Worm (Caenorhabditis elegans) whole organism, L4 larva: ENCODE measurements around the gene rig-4.

Experiments used
- D1046.2 ChIP-seq: fragments of 200-800 bp; sonication (Bioruptor generic); IDR thresholded peaks from 2 replicates; pipeline ENCODE4 v1.3.6; 2022; ENCODE audit warnings: missing genetic modification characterization, missing compliant biosample characterization
- F26F4.8 ChIP-seq: fragments of 200-800 bp; sonication (Bioruptor generic); conservative IDR thresholded peaks from 2 replicates; pipeline ENCODE4 v1.3.6; 2022; ENCODE audit warnings: missing genetic modification characterization, missing compliant biosample characterization
- F37D6.2 ChIP-seq: sonication (generic microtip); optimal IDR thresholded peaks from 2 replicates; lab custom pipeline; 2016; ENCODE audit warnings: mild to moderate bottlenecking, missing genetic modification characterization, missing compliant biosample characterization
- F49E8.2 ChIP-seq: sonication (generic microtip); optimal IDR thresholded peaks from 2 replicates; lab custom pipeline; 2016; ENCODE audit warnings: missing compliant biosample characterization, mild to moderate bottlenecking, missing genetic modification characterization, borderline replicate concordance
- T26A8.4 ChIP-seq: fragments of 200-800 bp; sonication (Bioruptor generic); IDR thresholded peaks from 2 replicates; pipeline ENCODE4 v1.3.6; 2022; ENCODE audit warnings: missing genetic modification characterization, missing compliant biosample characterization
- Y105C5A.15 ChIP-seq: fragments of 200-800 bp; sonication (Bioruptor generic); IDR thresholded peaks from 2 replicates; pipeline ENCODE4 v1.3.6; 2022; ENCODE audit warnings: missing genetic modification characterization, missing compliant biosample characterization
- Y48G9A.11 ChIP-seq: fragments of 200-800 bp; sonication (Bioruptor generic); IDR thresholded peaks from 2 replicates; pipeline ENCODE4 v1.3.6; 2022; ENCODE audit warnings: missing genetic modification reagents, missing genetic modification characterization, missing compliant biosample characterization
- Y5F2A.4 ChIP-seq: fragments of 200-800 bp; sonication (Bioruptor generic); optimal IDR thresholded peaks from 2 replicates; lab custom pipeline; 2018; ENCODE audit warnings: mild to moderate bottlenecking, missing genetic modification characterization, missing compliant biosample characterization
- Y75B8A.6 ChIP-seq: fragments of 200-800 bp; sonication (Bioruptor generic); IDR thresholded peaks from 2 replicates; pipeline ENCODE4 v1.3.6; 2022; ENCODE audit warnings: missing genetic modification reagents, missing genetic modification characterization, missing compliant biosample characterization
- aha-1 ChIP-seq: fragments of 150-350 bp; peaks from one replicate; lab custom pipeline; 2014; ENCODE audit warnings: missing biosample characterization, missing genetic modification characterization
- aly-2 ChIP-seq: sonication (generic microtip); optimal IDR thresholded peaks from 2 replicates; lab custom pipeline; 2018; ENCODE audit warnings: missing biosample characterization, missing genetic modification characterization
- ama-1 ChIP-seq: fragments of 150-350 bp; optimal IDR thresholded peaks from 2 replicates; lab custom pipeline; 2014; ENCODE audit warnings: inconsistent platforms, mixed read lengths
- arid-1 ChIP-seq: fragments of 200-800 bp; sonication (Bioruptor generic); conservative IDR thresholded peaks from 2 replicates; pipeline ENCODE4 v1.3.6; 2022; ENCODE audit warnings: missing genetic modification reagents, missing genetic modification characterization, missing compliant biosample characterization
- ceh-20 ChIP-seq: fragments of 200-800 bp; sonication (Bioruptor generic); IDR thresholded peaks from 2 replicates; pipeline ENCODE4 v1.3.6; 2022; ENCODE audit warnings: missing genetic modification reagents, missing genetic modification characterization, missing compliant biosample characterization
- ceh-28 ChIP-seq: fragments of 150-350 bp; optimal IDR thresholded peaks from 2 replicates; lab custom pipeline; 2014; ENCODE audit warnings: missing biosample characterization, missing genetic modification reagents, missing genetic modification characterization
- ceh-62 ChIP-seq: sonication (generic microtip); optimal IDR thresholded peaks from 2 replicates; lab custom pipeline; 2017; ENCODE audit warnings: missing biosample characterization, missing genetic modification characterization
- cey-2 ChIP-seq: sonication (generic microtip); optimal IDR thresholded peaks from 3 replicates; lab custom pipeline; 2017; ENCODE audit warnings: missing genetic modification characterization, mild to moderate bottlenecking, missing compliant biosample characterization, antibody characterized with exemption, borderline replicate concordance; ENCODE audit not compliant: insufficient read depth
- ctbp-1 ChIP-seq: fragments of 200-800 bp; sonication (Bioruptor generic); IDR thresholded peaks from 2 replicates; pipeline ENCODE4 v1.3.6; 2022; ENCODE audit warnings: missing genetic modification reagents, missing genetic modification characterization, missing compliant biosample characterization
- daf-19 ChIP-seq: fragments of 200-800 bp; sonication (Bioruptor generic); conservative IDR thresholded peaks from 2 replicates; pipeline ENCODE4 v1.3.6; 2022; ENCODE audit warnings: missing genetic modification characterization, missing compliant biosample characterization
- dmd-8 ChIP-seq: fragments of 200-800 bp; sonication (Bioruptor generic); IDR thresholded peaks from 2 replicates; pipeline ENCODE4 v1.3.6; 2022; ENCODE audit warnings: missing genetic modification characterization, missing compliant biosample characterization
- duxl-1 ChIP-seq: sonication (generic microtip); optimal IDR thresholded peaks from 2 replicates; lab custom pipeline; 2016; ENCODE audit warnings: mild to moderate bottlenecking, missing genetic modification characterization, moderate library complexity, missing compliant biosample characterization; ENCODE audit not compliant: poor library complexity
- gei-8 ChIP-seq: fragments of 200-800 bp; sonication (Bioruptor generic); optimal IDR thresholded peaks from 2 replicates; lab custom pipeline; 2018; ENCODE audit warnings: mild to moderate bottlenecking, missing genetic modification characterization, missing compliant biosample characterization
- hlh-11 ChIP-seq: fragments of 200-800 bp; sonication (Bioruptor generic); optimal IDR thresholded peaks from 2 replicates; lab custom pipeline; 2018; ENCODE audit warnings: mild to moderate bottlenecking, missing genetic modification characterization, missing compliant biosample characterization
- jun-1 ChIP-seq: fragments of 150-350 bp; optimal IDR thresholded peaks from 2 replicates; lab custom pipeline; 2014; ENCODE audit warnings: missing biosample characterization, missing genetic modification reagents, missing genetic modification characterization
- lin-13 ChIP-seq: fragments of 150-350 bp; optimal IDR thresholded peaks from 2 replicates; lab custom pipeline; 2014; ENCODE audit warnings: missing biosample characterization, missing genetic modification reagents, missing genetic modification characterization
- lin-38 ChIP-seq: fragments of 200-800 bp; sonication (Bioruptor generic); IDR thresholded peaks from 2 replicates; pipeline ENCODE4 v1.3.6; 2022; ENCODE audit warnings: missing genetic modification reagents, missing genetic modification characterization, missing compliant biosample characterization
- lin-39 ChIP-seq: fragments of 150-350 bp; optimal IDR thresholded peaks from 2 replicates; lab custom pipeline; 2014; ENCODE audit warnings: missing biosample characterization, missing genetic modification reagents, missing genetic modification characterization
- lir-3 ChIP-seq: sonication (generic microtip); optimal IDR thresholded peaks from 2 replicates; lab custom pipeline; 2016; ENCODE audit warnings: mild to moderate bottlenecking, missing genetic modification characterization, missing compliant biosample characterization
- mdl-1 ChIP-seq, 2 experiments: fragments of 150-350 bp in 1 of 2; sonication (generic microtip) in 1 of 2; optimal IDR thresholded peaks; 2 replicates each; lab custom pipeline; 2014 to 2017; ENCODE audit warnings: missing biosample characterization in 2 of 2, missing genetic modification characterization in 2 of 2
- mes-2 ChIP-seq: sonication (generic microtip); optimal IDR thresholded peaks from 2 replicates; lab custom pipeline; 2016; ENCODE audit warnings: missing genotype, mild to moderate bottlenecking, missing genetic modification characterization, missing compliant biosample characterization; ENCODE audit not compliant: poor library complexity, severe bottlenecking
- nhr-28 ChIP-seq: fragments of 150-350 bp; optimal IDR thresholded peaks from 2 replicates; lab custom pipeline; 2014; ENCODE audit warnings: missing biosample characterization, missing genetic modification characterization
- nhr-41 ChIP-seq: fragments of 200-800 bp; sonication (Bioruptor generic); IDR thresholded peaks from 2 replicates; pipeline ENCODE4 v1.3.6; 2022; ENCODE audit warnings: missing genetic modification reagents, missing genetic modification characterization, missing compliant biosample characterization
- nhr-42 ChIP-seq: fragments of 200-800 bp; sonication (Bioruptor generic); IDR thresholded peaks from 2 replicates; pipeline ENCODE4 v1.3.6; 2022; ENCODE audit warnings: missing genetic modification characterization, missing compliant biosample characterization
- nhr-76 ChIP-seq: fragments of 150-350 bp; optimal IDR thresholded peaks from 2 replicates; lab custom pipeline; 2014; ENCODE audit warnings: missing biosample characterization, missing genetic modification characterization
- nhr-77 ChIP-seq: fragments of 150-350 bp; optimal IDR thresholded peaks from 2 replicates; lab custom pipeline; 2014; ENCODE audit warnings: missing biosample characterization, missing genetic modification characterization
- pha-4 ChIP-seq, 2 experiments: fragments of 150-350 bp in 1 of 2; fragments of 200-800 bp in 1 of 2; sonication (Bioruptor generic) in 1 of 2; IDR thresholded peaks in 1 of 2; optimal IDR thresholded peaks in 1 of 2; 2 replicates each; pipeline versions ENCODE4 v1.3.6 to Lab custom; 2014 to 2022; ENCODE audit warnings: missing genetic modification characterization in 2 of 2, missing genetic modification reagents in 2 of 2, missing biosample characterization in 1 of 2, missing compliant biosample characterization in 1 of 2
- saeg-2 ChIP-seq: fragments of 200-800 bp; sonication (Bioruptor generic); IDR thresholded peaks from 2 replicates; pipeline ENCODE4 v1.3.6; 2022; ENCODE audit warnings: missing genetic modification reagents, missing genetic modification characterization, missing compliant biosample characterization
- skn-1 ChIP-seq: fragments of 150-350 bp; optimal IDR thresholded peaks from 2 replicates; lab custom pipeline; 2014; ENCODE audit warnings: missing biosample characterization, missing genetic modification characterization
- snpc-1.2 ChIP-seq: fragments of 200-800 bp; sonication (Bioruptor generic); IDR thresholded peaks from 2 replicates; pipeline ENCODE4 v1.3.6; 2022; ENCODE audit warnings: missing genetic modification reagents, missing genetic modification characterization, missing compliant biosample characterization
- unc-130 ChIP-seq: sonication (generic microtip); optimal IDR thresholded peaks from 2 replicates; lab custom pipeline; 2016; ENCODE audit warnings: missing genetic modification reagents, missing genetic modification characterization, missing compliant biosample characterization

rig-4 gene

ce11 chrIV:7976210-7976609 lies 27.7 kb downstream of the rig-4 start, which contains the start of gene F57H12.6:
F57H12.6 (minus strand) TSS chrIV:7976310.
- TF ChIP-seq F37D6.2 (tag; lab: Kevin White, UChicago): no peak
- peak; percentile 84 for TF ChIP-seq aha-1 (tag; lab: Kevin White, UChicago)
- TF ChIP-seq, all 104 proteins: peak for 1

DNA sequence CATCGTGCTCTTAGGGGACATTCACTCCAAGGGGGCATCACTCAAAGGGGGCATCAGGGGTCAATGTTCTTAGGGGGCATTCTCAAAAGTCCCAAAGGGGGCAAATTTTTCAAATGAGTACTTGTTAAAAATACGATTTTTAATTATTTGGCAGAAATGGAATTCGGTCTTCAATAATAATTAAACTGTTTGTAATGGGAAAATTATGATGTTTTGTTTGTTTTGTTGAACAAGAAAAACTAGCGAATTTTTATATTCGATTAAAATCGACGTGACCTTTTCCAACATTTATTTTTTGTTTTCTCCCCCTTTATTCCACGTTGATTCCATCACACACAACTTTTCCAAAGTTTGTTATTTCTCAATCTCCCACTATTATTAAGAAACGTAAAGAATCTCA lies 36.9 kb downstream of the rig-4 start, which contains the start of gene F57H12.5:
TSS of gene F57H12.5 (plus strand) at position 301 of the 400 bp plus-strand sequence.
- no peak for TF ChIP-seq F37D6.2 (tag; lab: Kevin White, UChicago)
- no peak for TF ChIP-seq nhr-28
- TF ChIP-seq saeg-2 (GFP tag; lab: Robert Waterston, UW): no peak
- no peak for TF ChIP-seq hlh-11 (tag; lab: Kevin White, UChicago)
- TF ChIP-seq mes-2 (tag; lab: Kevin White, UChicago): no peak
- TF ChIP-seq aly-2 (tag; lab: Kevin White, UChicago): no peak
- TF ChIP-seq nhr-77 (tag; lab: Kevin White, UChicago): no peak
- no peak for TF ChIP-seq jun-1 (tag; lab: Kevin White, UChicago)
- TF ChIP-seq ceh-62 (tag; lab: Kevin White, UChicago): no peak
- no peak for TF ChIP-seq F26F4.8 (GFP tag; lab: Robert Waterston, UW)
- TF ChIP-seq D1046.2: no peak
- TF ChIP-seq T26A8.4 (GFP tag; lab: Robert Waterston, UW): no peak
- no peak for TF ChIP-seq nhr-76 (tag; lab: Kevin White, UChicago)
- TF ChIP-seq, all 104 proteins: peak for 0

- no peak for TF ChIP-seq Y75B8A.6
- no peak for TF ChIP-seq cey-2 (tag; lab: Kevin White, UChicago)
- TF ChIP-seq skn-1 (tag; lab: Kevin White, UChicago): no peak
- TF ChIP-seq nhr-41 (GFP tag; lab: Robert Waterston, UW): no peak
- no peak for TF ChIP-seq lin-39 (tag; lab: Kevin White, UChicago)
- peak; percentile 60 for TF ChIP-seq duxl-1 (tag; lab: Kevin White, UChicago)
- TF ChIP-seq Y48G9A.11: 0 out of 2 replicates have a peak, but pooled peaks have one; percentile 48
- TF ChIP-seq nhr-42: no peak
- no peak for TF ChIP-seq ceh-28 (tag; lab: Kevin White, UChicago)
- TF ChIP-seq mes-2 (tag; lab: Kevin White, UChicago): no peak
- no peak for TF ChIP-seq lir-3 (tag; lab: Kevin White, UChicago)
- peak; percentile 27 for TF ChIP-seq lin-13 (GFP tag; lab: Kevin White, UChicago)
- no peak for TF ChIP-seq mdl-1 (tag; optimal IDR thresholded peaks at IDR 0.05; lab: Kevin White, UChicago)
- TF ChIP-seq snpc-1.2 (GFP tag; lab: Robert Waterston, UW): peak; percentile 75; the same call in 1 of the 2 replicates
- TF ChIP-seq daf-19: no peak
- peak; percentile 75 for TF ChIP-seq lin-38
- peak; percentile 6 for TF ChIP-seq gei-8 (GFP tag; lab: Kevin White, UChicago)
- TF ChIP-seq Y5F2A.4 (GFP tag; lab: Kevin White, UChicago): peak; percentile 26
- 0 out of 2 replicates have a peak, but pooled peaks have one; percentile 21 for TF ChIP-seq dmd-8
- peak; percentile 28; the same call in 1 of the 2 replicates for TF ChIP-seq ctbp-1
- peak; percentile 52; the same call in 1 of the 2 replicates for TF ChIP-seq arid-1 (GFP tag; lab: Robert Waterston, UW)
- peak; percentile 73 for TF ChIP-seq unc-130 (GFP tag; lab: Kevin White, UChicago)
- TF ChIP-seq ceh-20: no peak
- peak; percentile 94 for TF ChIP-seq F49E8.2 (tag; lab: Kevin White, UChicago)
- peak; percentile 67; the same call in 1 of the 2 replicates for TF ChIP-seq pha-4 (GFP tag; IDR thresholded peaks at IDR 0.05; lab: Robert Waterston, UW)
- no peak for TF ChIP-seq pha-4 (tag; optimal IDR thresholded peaks at IDR 0.05; lab: Kevin White, UChicago)
- 0 out of 2 replicates have a peak, but pooled peaks have one; percentile 64 for TF ChIP-seq Y105C5A.15 (GFP tag; lab: Robert Waterston, UW)
- peak; percentile 49 for TF ChIP-seq ama-1 (lab: Kevin White, UChicago)
Observed at ce11 chrIV:7961889-7962342, 42.0 kb downstream of the rig-4 start.
